Fruit fly (Drosophila melanogaster): ENCODE data around the gene twit.

twit gene

dm6 chr2L:20896681-20897341, 44.4 kb downstream of the twit start:
- TF ChIP-seq brk (GFP tag; optimal IDR thresholded peaks at IDR 0.05) (no peak), tai (GFP tag; optimal IDR thresholded peaks at IDR 0.05) (no peak), usp (GFP tag; optimal IDR thresholded peaks at IDR 0.05) (no peak), Hr83 (GFP tag; optimal IDR thresholded peaks at IDR 0.05; ENCODE audit: poor library complexity, severe bottlenecking) (peak; percentile 55), rgr (GFP tag; optimal IDR thresholded peaks at IDR 0.05) (no peak), CG32264 (GFP tag; optimal IDR thresholded peaks at IDR 0.05) (no peak)

- TF ChIP-seq psq (GFP tag; optimal IDR thresholded peaks at IDR 0.05) (no peak), Hr83 (GFP tag; optimal IDR thresholded peaks at IDR 0.05; ENCODE audit: poor library complexity, severe bottlenecking) (no peak), Rel (GFP tag; optimal IDR thresholded peaks at IDR 0.05) (no peak), Rel (tag; optimal IDR thresholded peaks at IDR 0.05) (no peak), Hnf4 (GFP tag; optimal IDR thresholded peaks at IDR 0.05) (no peak), foxo (GFP tag; optimal IDR thresholded peaks at IDR 0.05) (no peak), ey (GFP tag; optimal IDR thresholded peaks at IDR 0.05) (no peak), Sp1 (GFP tag; optimal IDR thresholded peaks at IDR 0.05) (no peak), dl (GFP tag; optimal IDR thresholded peaks at IDR 0.05; ENCODE audit: insufficient read depth in 1 of 2, partially characterized antibody in 2 of 2) (no peak), h (GFP tag; optimal IDR thresholded peaks at IDR 0.05) (no peak), Mio (GFP tag; optimal IDR thresholded peaks at IDR 0.05) (no peak), CG9705 (GFP tag; optimal IDR thresholded peaks at IDR 0.05) (no peak)
Observed at dm6 chr2L:20898478-20899075, 46.2 kb downstream of the twit start.

- TF ChIP-seq Abd-B (GFP tag; optimal IDR thresholded peaks at IDR 0.05) (no peak), dmrt93B (GFP tag; optimal IDR thresholded peaks at IDR 0.05) (no peak), Dfd (GFP tag; optimal IDR thresholded peaks at IDR 0.05) (no peak), N (GFP tag; optimal IDR thresholded peaks at IDR 0.05) (no peak), fru (GFP tag; optimal IDR thresholded peaks at IDR 0.05) (no peak), psq (GFP tag; optimal IDR thresholded peaks at IDR 0.05) (no peak), tai (GFP tag; optimal IDR thresholded peaks at IDR 0.05) (no peak), Hr83 (GFP tag; optimal IDR thresholded peaks at IDR 0.05; ENCODE audit: poor library complexity, severe bottlenecking) (no peak), Jra (GFP tag; optimal IDR thresholded peaks at IDR 0.05) (no peak), h (GFP tag; optimal IDR thresholded peaks at IDR 0.05) (no peak), Hnf4 (GFP tag; optimal IDR thresholded peaks at IDR 0.05) (no peak), sage (GFP tag; optimal IDR thresholded peaks at IDR 0.05) (no peak), pan (optimal IDR thresholded peaks at IDR 0.05) (no peak), GATAd (GFP tag; optimal IDR thresholded peaks at IDR 0.05) (no peak), foxo (GFP tag; optimal IDR thresholded peaks at IDR 0.05) (no peak), Myc (optimal IDR thresholded peaks at IDR 0.05) (no peak), jim (GFP tag; optimal IDR thresholded peaks at IDR 0.05) (no peak), Mio (GFP tag; optimal IDR thresholded peaks at IDR 0.05) (no peak)
Observed at dm6 chr2L:20904327-20904726, 51.9 kb downstream of the twit start.

DNA sequence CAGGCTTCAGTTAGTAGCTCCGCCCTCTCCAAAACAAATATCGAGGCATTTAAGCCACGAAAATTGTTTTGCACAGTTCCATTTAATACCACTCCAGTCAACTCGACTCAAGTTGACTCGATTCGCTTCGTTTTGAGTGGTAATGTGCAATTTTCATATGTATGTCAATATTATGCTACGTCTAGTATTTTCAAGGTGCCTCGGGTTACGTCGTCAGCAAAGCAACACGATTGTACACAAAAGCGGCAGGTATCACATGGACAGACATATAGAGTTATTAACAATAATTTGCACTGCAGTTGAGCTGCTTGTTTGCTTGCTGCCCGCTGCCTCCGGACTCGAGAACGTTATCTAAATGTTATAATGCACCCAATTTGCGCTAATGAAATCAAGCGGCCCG, 52.6 kb downstream of the twit start:
- TF ChIP-seq Dif (GFP tag; optimal IDR thresholded peaks at IDR 0.05; ENCODE audit: partially characterized antibody) (no peak), tai (GFP tag; optimal IDR thresholded peaks at IDR 0.05) (no peak), jim (GFP tag; optimal IDR thresholded peaks at IDR 0.05) (no peak), Hr83 (GFP tag; optimal IDR thresholded peaks at IDR 0.05; ENCODE audit: poor library complexity, severe bottlenecking) (no peak), Abd-B (GFP tag; optimal IDR thresholded peaks at IDR 0.05) (no peak), foxo (GFP tag; optimal IDR thresholded peaks at IDR 0.05) (no peak), psq (GFP tag; optimal IDR thresholded peaks at IDR 0.05) (no peak), Sp1 (GFP tag; optimal IDR thresholded peaks at IDR 0.05) (no peak), ey (GFP tag; optimal IDR thresholded peaks at IDR 0.05) (no peak), usp (GFP tag; optimal IDR thresholded peaks at IDR 0.05) (no peak), dsf (GFP tag; optimal IDR thresholded peaks at IDR 0.05; ENCODE audit: borderline replicate concordance) (no peak), woc (GFP tag; optimal IDR thresholded peaks at IDR 0.05) (no peak), GATAd (GFP tag; optimal IDR thresholded peaks at IDR 0.05) (no peak)
